Fruit fly (Drosophila melanogaster) whole organism, embryonic: ENCODE results near the gene XRCC1.

Source experiments
- Asciz ChIP-seq: fragments of 200-800 bp; sonication (Bioruptor generic); optimal IDR thresholded peaks from 2 replicates; lab custom pipeline; 2017; ENCODE audit warnings: missing biosample characterization, mild to moderate bottlenecking, missing genetic modification characterization, missing genetic modification reagents
- Atf-2 ChIP-seq: fragments of 200-800 bp; sonication (Bioruptor generic); optimal IDR thresholded peaks from 2 replicates; lab custom pipeline; 2016; ENCODE audit warnings: missing biosample characterization, missing genetic modification characterization
- CG10543 ChIP-seq: fragments of 200-800 bp; sonication (Bioruptor generic); optimal IDR thresholded peaks from 3 replicates; lab custom pipeline; 2017; ENCODE audit warnings: missing biosample characterization, mild to moderate bottlenecking, missing genetic modification characterization, moderate library complexity
- CG12391 ChIP-seq: fragments of 200-800 bp; sonication (Bioruptor generic); optimal IDR thresholded peaks from 3 replicates; lab custom pipeline; 2018; ENCODE audit warnings: missing biosample characterization, mild to moderate bottlenecking, missing genetic modification characterization, moderate library complexity
- CG15514 ChIP-seq: fragments of 200-800 bp; sonication (Bioruptor generic); optimal IDR thresholded peaks from 3 replicates; lab custom pipeline; 2017; ENCODE audit warnings: missing biosample characterization, missing genetic modification characterization, mild to moderate bottlenecking, moderate library complexity, missing genetic modification reagents
- CG17802 ChIP-seq: fragments of 200-800 bp; sonication (Bioruptor generic); optimal IDR thresholded peaks from 2 replicates; lab custom pipeline; 2018; ENCODE audit warnings: missing biosample characterization, mild to moderate bottlenecking, missing genetic modification characterization, moderate library complexity
- CG18764 ChIP-seq: fragments of 200-800 bp; sonication (Bioruptor generic); optimal IDR thresholded peaks from 3 replicates; lab custom pipeline; 2016; ENCODE audit warnings: missing biosample characterization, missing genetic modification characterization
- CG2889 ChIP-seq: fragments of 200-800 bp; sonication (Bioruptor generic); IDR thresholded peaks from 3 replicates; pipeline ENCODE4 v1.3.6; 2022; ENCODE audit warnings: missing biosample characterization, missing genetic modification characterization
- CG30431 ChIP-seq: fragments of 200-800 bp; sonication (Bioruptor generic); optimal IDR thresholded peaks from 2 replicates; lab custom pipeline; 2017; ENCODE audit warnings: missing biosample characterization, missing genetic modification characterization
- CG32532 ChIP-seq: fragments of 200-800 bp; sonication (Bioruptor generic); IDR thresholded peaks from 2 replicates; pipeline ENCODE4 v1.3.6; 2022; ENCODE audit warnings: missing biosample characterization, missing genetic modification characterization
- CG32767 ChIP-seq: fragments of 200-800 bp; sonication (Bioruptor generic); IDR thresholded peaks from 2 replicates; pipeline ENCODE4 v1.3.6; 2022; ENCODE audit warnings: missing biosample characterization, missing genetic modification characterization
- CG3407 ChIP-seq: fragments of 200-800 bp; sonication (Bioruptor generic); optimal IDR thresholded peaks from 2 replicates; lab custom pipeline; 2018; ENCODE audit warnings: missing biosample characterization, mild to moderate bottlenecking, missing genetic modification characterization
- CG4360 ChIP-seq: fragments of 200-800 bp; sonication (Bioruptor generic); IDR thresholded peaks from 2 replicates; pipeline ENCODE4 v1.3.6; 2022; ENCODE audit warnings: missing biosample characterization, missing genetic modification characterization
- CG6272 ChIP-seq: fragments of 200-800 bp; sonication (Bioruptor generic); IDR thresholded peaks from 2 replicates; pipeline ENCODE4 v1.3.6; 2022; ENCODE audit warnings: missing biosample characterization, missing genetic modification characterization
- CG6813 ChIP-seq: fragments of 200-800 bp; sonication (Bioruptor generic); optimal IDR thresholded peaks from 2 replicates; lab custom pipeline; 2017; ENCODE audit warnings: missing biosample characterization, missing genetic modification characterization, mild to moderate bottlenecking, moderate library complexity, missing genetic modification reagents
- CG7963 ChIP-seq: fragments of 200-800 bp; sonication (Bioruptor generic); IDR thresholded peaks from 3 replicates; pipeline ENCODE4 v1.3.6; 2022; ENCODE audit warnings: missing biosample characterization, missing genetic modification characterization; ENCODE audit not compliant: partially characterized antibody
- CG9727 ChIP-seq: fragments of 200-800 bp; sonication (Bioruptor generic); optimal IDR thresholded peaks from 3 replicates; lab custom pipeline; 2017; ENCODE audit warnings: missing biosample characterization, mild to moderate bottlenecking, missing genetic modification characterization
- CG9817 ChIP-seq: fragments of 200-800 bp; sonication (Bioruptor generic); optimal IDR thresholded peaks from 2 replicates; lab custom pipeline; 2018; ENCODE audit warnings: missing biosample characterization, mild to moderate bottlenecking, missing genetic modification characterization, moderate library complexity
- CG9876 ChIP-seq: fragments of 200-800 bp; sonication (Bioruptor generic); optimal IDR thresholded peaks from 2 replicates; lab custom pipeline; 2016; ENCODE audit warnings: missing biosample characterization, missing genetic modification characterization
- Camta ChIP-seq: fragments of 200-800 bp; sonication (Bioruptor generic); optimal IDR thresholded peaks from 2 replicates; lab custom pipeline; 2016; ENCODE audit warnings: missing biosample characterization, missing genetic modification characterization
- Dad ChIP-seq: fragments of 200-800 bp; sonication (Bioruptor generic); optimal IDR thresholded peaks from 3 replicates; lab custom pipeline; 2016; ENCODE audit warnings: missing biosample characterization, missing genetic modification characterization
- Dip2 ChIP-seq: fragments of 200-800 bp; sonication (Bioruptor generic); IDR thresholded peaks from 2 replicates; pipeline ENCODE4 v1.3.6; 2022; ENCODE audit warnings: missing biosample characterization, missing genetic modification characterization
- Drgx ChIP-seq: fragments of 200-800 bp; sonication (Bioruptor generic); IDR thresholded peaks from 2 replicates; pipeline ENCODE4 v1.3.6; 2022; ENCODE audit warnings: missing biosample characterization, missing genetic modification characterization
- Elba2 ChIP-seq: fragments of 200-800 bp; sonication (Bioruptor generic); optimal IDR thresholded peaks from 3 replicates; lab custom pipeline; 2016; ENCODE audit warnings: missing biosample characterization, missing genetic modification characterization
- Ets65A ChIP-seq: fragments of 200-800 bp; sonication (Bioruptor generic); peaks from one replicate; lab custom pipeline; 2016; ENCODE audit warnings: missing biosample characterization, missing genetic modification characterization
- HLH54F ChIP-seq: fragments of 200-800 bp; sonication (Bioruptor generic); optimal IDR thresholded peaks from 3 replicates; lab custom pipeline; 2016; ENCODE audit warnings: missing biosample characterization, missing genetic modification characterization
- Kr ChIP-seq: fragments of 200-800 bp; sonication (Bioruptor generic); optimal IDR thresholded peaks from 2 replicates; lab custom pipeline; 2017; ENCODE audit warnings: missing biosample characterization, mild to moderate bottlenecking, missing genetic modification characterization
- Lpt ChIP-seq: fragments of >200 bp; optimal IDR thresholded peaks from 2 replicates; lab custom pipeline; 2018; ENCODE audit warnings: missing biosample characterization, missing genetic modification characterization
- Med ChIP-seq: fragments of 200-800 bp; sonication (Bioruptor generic); peaks from one replicate; lab custom pipeline; 2016; ENCODE audit warnings: missing biosample characterization, missing genetic modification characterization, mild to moderate bottlenecking, inconsistent platforms, moderate library complexity
- Rfx ChIP-seq: fragments of 200-800 bp; sonication (Bioruptor generic); IDR thresholded peaks from 2 replicates; pipeline ENCODE4 v1.3.6; 2022; ENCODE audit warnings: missing biosample characterization, missing genetic modification characterization
- Six4 ChIP-seq: fragments of 200-800 bp; sonication (Bioruptor generic); optimal IDR thresholded peaks from 2 replicates; lab custom pipeline; 2016; ENCODE audit warnings: missing biosample characterization, missing genetic modification characterization
- Ssrp ChIP-seq: fragments of 200-800 bp; sonication (Bioruptor generic); optimal IDR thresholded peaks from 2 replicates; lab custom pipeline; 2018; ENCODE audit warnings: missing biosample characterization, mild to moderate bottlenecking, missing genetic modification characterization, moderate library complexity
- al ChIP-seq: fragments of 200-800 bp; sonication (Bioruptor generic); IDR thresholded peaks from 2 replicates; pipeline ENCODE4 v1.3.6; 2022; ENCODE audit warnings: missing biosample characterization, missing genetic modification characterization
- bab2 ChIP-seq: fragments of 200-800 bp; sonication (Bioruptor generic); optimal IDR thresholded peaks from 2 replicates; lab custom pipeline; 2016; ENCODE audit warnings: missing biosample characterization, missing genetic modification characterization
- bowl ChIP-seq: fragments of 200-800 bp; sonication (Bioruptor generic); IDR thresholded peaks from 2 replicates; pipeline ENCODE4 v1.3.6; 2022; ENCODE audit warnings: missing biosample characterization, missing genetic modification characterization
- btn ChIP-seq: fragments of 200-800 bp; sonication (Bioruptor generic); optimal IDR thresholded peaks from 2 replicates; lab custom pipeline; 2016; ENCODE audit warnings: missing biosample characterization, missing genetic modification characterization
- fd102C ChIP-seq: fragments of 200-800 bp; sonication (Bioruptor generic); optimal IDR thresholded peaks from 2 replicates; lab custom pipeline; 2018; ENCODE audit warnings: missing biosample characterization, mild to moderate bottlenecking, missing genetic modification characterization, moderate library complexity
- gcm ChIP-seq: fragments of 200-800 bp; sonication (Bioruptor generic); optimal IDR thresholded peaks from 2 replicates; lab custom pipeline; 2019; ENCODE audit warnings: missing biosample characterization, mild to moderate bottlenecking, missing genetic modification characterization, moderate library complexity
- gem ChIP-seq: fragments of 200-800 bp; sonication (Bioruptor generic); optimal IDR thresholded peaks from 2 replicates; lab custom pipeline; 2019; ENCODE audit warnings: missing biosample characterization, mild to moderate bottlenecking, missing genetic modification characterization, moderate library complexity
- jigr1 ChIP-seq: fragments of 200-800 bp; sonication (Bioruptor generic); IDR thresholded peaks from 3 replicates; pipeline ENCODE4 v1.3.6; 2022; ENCODE audit warnings: missing biosample characterization, missing genetic modification characterization
- kay ChIP-seq: fragments of 200-800 bp; sonication (Bioruptor generic); optimal IDR thresholded peaks from 2 replicates; lab custom pipeline; 2016; ENCODE audit warnings: missing biosample characterization, missing genetic modification characterization
- maf-S ChIP-seq: fragments of 200-800 bp; sonication (Bioruptor generic); optimal IDR thresholded peaks from 2 replicates; lab custom pipeline; 2016; ENCODE audit warnings: missing biosample characterization, missing genetic modification characterization
- mam ChIP-seq: fragments of 200-800 bp; sonication (Bioruptor generic); optimal IDR thresholded peaks from 3 replicates; lab custom pipeline; 2016; ENCODE audit warnings: missing biosample characterization, missing genetic modification characterization
- mld ChIP-seq: fragments of 200-800 bp; sonication (Bioruptor generic); IDR thresholded peaks from 3 replicates; pipeline ENCODE4 v1.3.6; 2022; ENCODE audit warnings: missing biosample characterization, missing genetic modification characterization; ENCODE audit not compliant: partially characterized antibody
- nerfin-2 ChIP-seq: fragments of 200-800 bp; sonication (Bioruptor generic); IDR thresholded peaks from 2 replicates; pipeline ENCODE4 v1.3.6; 2022; ENCODE audit warnings: missing biosample characterization, missing genetic modification characterization; ENCODE audit not compliant: partially characterized antibody
- org-1 ChIP-seq: fragments of 200-800 bp; sonication (Bioruptor generic); optimal IDR thresholded peaks from 2 replicates; lab custom pipeline; 2017; ENCODE audit warnings: missing biosample characterization, missing genetic modification characterization
- pnt ChIP-seq: fragments of 200-800 bp; sonication (Bioruptor generic); optimal IDR thresholded peaks from 3 replicates; lab custom pipeline; 2016; ENCODE audit warnings: missing biosample characterization, missing genetic modification characterization
- run ChIP-seq: fragments of 200-800 bp; sonication (Bioruptor generic); optimal IDR thresholded peaks from 3 replicates; lab custom pipeline; 2018; ENCODE audit warnings: missing biosample characterization, mild to moderate bottlenecking, missing genetic modification characterization
- sob ChIP-seq: fragments of 200-800 bp; sonication (Bioruptor generic); IDR thresholded peaks from 2 replicates; pipeline ENCODE4 v1.3.6; 2022; ENCODE audit warnings: missing biosample characterization, missing genetic modification characterization
- tx ChIP-seq: fragments of 200-800 bp; sonication (Bioruptor generic); optimal IDR thresholded peaks from 2 replicates; lab custom pipeline; 2016; ENCODE audit warnings: missing biosample characterization, missing genetic modification characterization
- zfh1 ChIP-seq: fragments of 200-800 bp; sonication (Bioruptor generic); IDR thresholded peaks from 3 replicates; pipeline ENCODE4 v1.3.6; 2022; ENCODE audit warnings: missing biosample characterization, missing genetic modification characterization

XRCC1 gene

DNA sequence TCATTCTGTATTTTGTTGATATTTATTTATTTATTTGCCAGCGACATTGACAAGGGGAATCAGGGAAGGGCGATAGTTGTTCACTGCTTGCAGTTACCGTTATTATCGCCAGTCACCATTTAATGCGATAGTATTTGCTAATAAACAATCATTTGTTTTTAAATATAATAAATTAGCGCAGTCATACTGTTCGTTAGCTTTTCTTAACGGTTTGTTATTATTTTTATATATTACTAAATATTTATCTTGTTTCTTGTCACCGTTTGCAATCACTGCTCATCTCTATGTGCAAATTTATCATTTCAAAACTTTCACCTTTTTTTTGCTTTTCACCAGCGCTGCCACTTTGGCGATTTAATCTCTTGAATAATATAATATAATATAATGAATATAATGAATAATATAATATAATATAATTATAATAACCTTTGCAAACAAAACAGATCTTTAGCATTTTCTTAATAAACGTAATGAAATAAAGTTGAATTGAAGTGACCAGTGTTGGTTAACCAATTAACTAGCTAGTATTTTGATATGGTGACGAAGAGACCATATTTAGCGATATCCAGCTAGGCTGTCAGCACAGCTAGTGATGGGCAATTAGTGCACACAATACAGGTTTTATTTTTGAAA, at the start of gene XRCC1, which contains the start of gene CG3309 (continued):
- TF ChIP-seq Lpt (GFP tag; lab: Kevin White, UChicago): no peak
- peak; percentile 28; the same call in 1 of the 2 replicates for TF ChIP-seq CG6272
- TF ChIP-seq al (GFP tag; lab: Robert Waterston, UW): peak; percentile 59
- TF ChIP-seq jigr1 (GFP tag; lab: Robert Waterston, UW): no peak
- no peak for TF ChIP-seq HLH54F
- peak; percentile 72 for TF ChIP-seq gem (tag; lab: Kevin White, UChicago)
- 0 out of 3 replicates have a peak, but pooled peaks have one; percentile 25 for TF ChIP-seq CG2889 (GFP tag; lab: Robert Waterston, UW)
- TF ChIP-seq Kr (GFP tag; lab: Kevin White, UChicago): no peak
- no peak for TF ChIP-seq Camta (GFP tag; lab: Kevin White, UChicago)
- TF ChIP-seq org-1: no peak
- peak; percentile 2 for TF ChIP-seq mam (GFP tag; lab: Kevin White, UChicago)
- TF ChIP-seq CG17802 (tag; lab: Kevin White, UChicago): no peak
- TF ChIP-seq CG4360 (GFP tag; lab: Robert Waterston, UW): no peak
- TF ChIP-seq CG3407 (GFP tag; lab: Kevin White, UChicago): peak; percentile 7
- peak; percentile 20 for TF ChIP-seq Six4 (GFP tag; lab: Kevin White, UChicago)
- no peak for TF ChIP-seq kay
- no peak for TF ChIP-seq Atf-2 (GFP tag; lab: Kevin White, UChicago)
- TF ChIP-seq pnt (GFP tag; lab: Kevin White, UChicago): no peak
- peak; percentile 82 for TF ChIP-seq Med
- peak; percentile 71 for TF ChIP-seq nerfin-2 (GFP tag; lab: Robert Waterston, UW)
- TF ChIP-seq bab2: no peak
- TF ChIP-seq gcm (GFP tag; lab: Kevin White, UChicago): peak; percentile 7
- TF ChIP-seq tx (GFP tag; lab: Kevin White, UChicago): no peak
- peak; percentile 54 for TF ChIP-seq CG9817
- peak; percentile 61 for TF ChIP-seq CG9727
- peak; percentile 0 for TF ChIP-seq CG6813 (GFP tag; lab: Kevin White, UChicago)
- no peak for TF ChIP-seq bowl (GFP tag; lab: Robert Waterston, UW)
- TF ChIP-seq run (tag; lab: Kevin White, UChicago): no peak
- no peak for TF ChIP-seq CG9876 (GFP tag; lab: Kevin White, UChicago)
- peak; percentile 73 for TF ChIP-seq CG12391 (tag; lab: Kevin White, UChicago)
- peak; percentile 61 for TF ChIP-seq Rfx (GFP tag; lab: Robert Waterston, UW)
- no peak for TF ChIP-seq fd102C (GFP tag; lab: Kevin White, UChicago)
- peak; percentile 76 for TF ChIP-seq CG7963
- TF ChIP-seq Drgx (GFP tag; lab: Robert Waterston, UW): 0 out of 2 replicates have a peak, but pooled peaks have one; percentile 36
- TF ChIP-seq Asciz (GFP tag; lab: Kevin White, UChicago): no peak
- TF ChIP-seq maf-S (GFP tag; lab: Kevin White, UChicago): no peak
- TF ChIP-seq CG18764 (GFP tag; lab: Kevin White, UChicago): no peak
- peak; percentile 51 for TF ChIP-seq Ssrp (tag; lab: Kevin White, UChicago)
- TF ChIP-seq CG10543: peak; percentile 33
- TF ChIP-seq Dip2 (GFP tag; lab: Robert Waterston, UW): no peak
- TF ChIP-seq zfh1 (GFP tag; lab: Robert Waterston, UW): peak; percentile 45; the same call in 1 of the 3 replicates
- TF ChIP-seq CG32767: no peak; the same call in 1 of the 2 replicates
- TF ChIP-seq Elba2 (GFP tag; lab: Kevin White, UChicago): peak; percentile 20
- peak; percentile 87 for TF ChIP-seq Ets65A (GFP tag; lab: Kevin White, UChicago)
- TF ChIP-seq sob: peak; percentile 50; the same call in 1 of the 2 replicates
- no peak for TF ChIP-seq Dad
- TF ChIP-seq mld: peak; percentile 64; the same call in 2 of the 3 replicates
- TF ChIP-seq CG32532 (GFP tag; lab: Robert Waterston, UW): peak; percentile 34
- TF ChIP-seq CG15514 (GFP tag; lab: Kevin White, UChicago): peak; percentile 32
- peak; percentile 1 for TF ChIP-seq CG30431 (GFP tag; lab: Kevin White, UChicago)
- no peak for TF ChIP-seq btn (GFP tag; lab: Kevin White, UChicago)
